Worm (Caenorhabditis elegans): ENCODE results near the gene spt-5.

ce11 chrIV:12093384-12093783 lies 42.1 kb downstream of the spt-5 start, which contains the start of gene cpsf-4:
- TF ChIP-seq elt-3 (tag; optimal IDR thresholded peaks at IDR 0.05) (no peak), lsy-2 (tag; optimal IDR thresholded peaks at IDR 0.05) (peak; percentile 41), elt-1 (tag; optimal IDR thresholded peaks at IDR 0.05; ENCODE audit: borderline replicate concordance, insufficient read depth) (no peak), nhr-28 (tag; optimal IDR thresholded peaks at IDR 0.05) (no peak), nhr-12 (tag; optimal IDR thresholded peaks at IDR 0.05) (no peak), pha-4 (tag; optimal IDR thresholded peaks at IDR 0.05) (no peak), drap-1 (GFP tag; optimal IDR thresholded peaks at IDR 0.05) (no peak), snpc-4 (tag; optimal IDR thresholded peaks at IDR 0.05) (no peak), lin-32 (GFP tag; optimal IDR thresholded peaks at IDR 0.05) (no peak), unc-39 (tag; optimal IDR thresholded peaks at IDR 0.05) (no peak), mab-5 (tag; optimal IDR thresholded peaks at IDR 0.05) (no peak), ceh-43 (GFP tag; optimal IDR thresholded peaks at IDR 0.05) (no peak)
